Worm (Caenorhabditis elegans): ENCODE measurements around the gene F28H7.7.
A peak's percentile ranks its signal among the peaks of the same experiment; 100 is the strongest.

F28H7.7 gene

ce11 chrV:10712608-10712900 lies 41.4 kb downstream of the F28H7.7 start:
- TF ChIP-seq C04F5.9 (tag; optimal IDR thresholded peaks at IDR 0.05) (no peak), efl-1 (optimal IDR thresholded peaks at IDR 0.05) (no peak), efl-1 (GFP tag; optimal IDR thresholded peaks at IDR 0.05 in 1 of 2) (peak in 1 of 2 experiments; percentile 84), blmp-1 (tag; optimal IDR thresholded peaks at IDR 0.05) (no peak), mdl-1 (tag; optimal IDR thresholded peaks at IDR 0.05) (no peak), rnt-1 (tag; optimal IDR thresholded peaks at IDR 0.05) (no peak), lin-39 (tag; optimal IDR thresholded peaks at IDR 0.05) (no peak)

DNA sequence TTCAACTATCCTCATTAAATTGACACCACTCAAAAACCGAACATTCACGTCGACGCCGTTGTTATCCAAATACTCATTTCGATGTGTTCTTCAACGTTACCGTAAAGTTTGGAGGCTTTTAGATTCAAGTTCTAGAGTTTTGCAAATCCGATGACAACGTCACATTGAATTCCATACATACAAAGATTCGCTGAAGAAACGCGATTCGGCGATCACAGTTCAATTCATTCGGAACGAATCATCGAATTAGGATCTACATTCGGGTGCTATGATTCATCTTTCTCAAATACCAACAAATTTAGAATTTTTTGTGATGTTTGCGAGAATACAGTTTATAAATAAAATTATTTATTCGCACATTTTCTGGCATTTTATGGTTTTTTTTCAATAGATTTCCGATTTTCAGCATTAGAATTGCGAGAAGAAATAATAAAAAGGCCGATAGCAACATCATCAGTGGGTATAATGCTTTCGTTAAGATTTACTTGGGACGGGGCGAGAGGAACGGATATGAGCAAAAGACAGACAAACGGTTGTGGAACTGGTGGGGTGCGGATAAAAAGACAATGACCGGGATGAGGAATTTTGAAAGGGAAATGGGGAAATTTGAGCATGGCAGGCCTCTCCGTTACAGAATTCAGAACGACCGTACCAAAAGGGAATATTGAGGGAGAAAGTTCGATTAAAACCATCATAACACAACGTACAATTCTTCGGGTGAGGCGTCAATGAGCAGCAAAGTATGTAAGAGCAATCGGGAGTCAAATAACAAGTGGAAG lies 41.9 kb downstream of the F28H7.7 start:
- peak; percentile 5 for TF ChIP-seq snu-23 (GFP tag; optimal IDR thresholded peaks at IDR 0.05)
- TF ChIP-seq zag-1 (tag; optimal IDR thresholded peaks at IDR 0.05): no peak
- peak; percentile 3 to 6 for TF ChIP-seq efl-1 (optimal IDR thresholded peaks at IDR 0.05)
- peak in 1 of 2 experiments; percentile 73 for TF ChIP-seq efl-1 (GFP tag; optimal IDR thresholded peaks at IDR 0.05 in 1 of 2)
- TF ChIP-seq sox-4 (tag; optimal IDR thresholded peaks at IDR 0.05): peak; percentile 40
- peak; percentile 0 for TF ChIP-seq mep-1 (tag; optimal IDR thresholded peaks at IDR 0.05)
- TF ChIP-seq lir-3 (tag; optimal IDR thresholded peaks at IDR 0.05; ENCODE audit: poor library complexity): no peak
- peak; percentile 7 for TF ChIP-seq unc-130 (tag; optimal IDR thresholded peaks at IDR 0.05)
- no peak for TF ChIP-seq mab-9 (GFP tag; IDR thresholded peaks at IDR 0.05)
- TF ChIP-seq aly-2 (tag; optimal IDR thresholded peaks at IDR 0.05): peak; percentile 74
- TF ChIP-seq lin-35 (GFP tag; optimal IDR thresholded peaks at IDR 0.05): peak in 1 of 2 experiments; percentile 39
- peak in 1 of 6 experiments; percentile 10 for TF ChIP-seq elt-3 (tag; optimal IDR thresholded peaks at IDR 0.05)
- peak in 1 of 2 experiments; percentile 40 for TF ChIP-seq lsy-2 (tag; optimal IDR thresholded peaks at IDR 0.05)
- peak; percentile 64 for TF ChIP-seq nhr-85 (tag)
- TF ChIP-seq lin-39 (tag; optimal IDR thresholded peaks at IDR 0.05): no peak
- TF ChIP-seq blmp-1 (tag; optimal IDR thresholded peaks at IDR 0.05): peak; percentile 56
- peak; percentile 4 for TF ChIP-seq jun-1 (tag; optimal IDR thresholded peaks at IDR 0.05)
- no peak for TF ChIP-seq fkh-10 (GFP tag; optimal IDR thresholded peaks at IDR 0.05)
- TF ChIP-seq nhr-71 (tag; optimal IDR thresholded peaks at IDR 0.05): peak; percentile 4
- peak; percentile 39 for TF ChIP-seq lin-14 (GFP tag; optimal IDR thresholded peaks at IDR 0.05)
- TF ChIP-seq ama-1 (optimal IDR thresholded peaks at IDR 0.05): peak; percentile 52
- peak in 1 of 2 experiments; percentile 28 for TF ChIP-seq mdl-1 (tag; optimal IDR thresholded peaks at IDR 0.05)
- TF ChIP-seq tbx-2 (tag; optimal IDR thresholded peaks at IDR 0.05): peak; percentile 39
- TF ChIP-seq fkh-4 (tag; optimal IDR thresholded peaks at IDR 0.05; ENCODE audit: borderline replicate concordance): no peak

DNA sequence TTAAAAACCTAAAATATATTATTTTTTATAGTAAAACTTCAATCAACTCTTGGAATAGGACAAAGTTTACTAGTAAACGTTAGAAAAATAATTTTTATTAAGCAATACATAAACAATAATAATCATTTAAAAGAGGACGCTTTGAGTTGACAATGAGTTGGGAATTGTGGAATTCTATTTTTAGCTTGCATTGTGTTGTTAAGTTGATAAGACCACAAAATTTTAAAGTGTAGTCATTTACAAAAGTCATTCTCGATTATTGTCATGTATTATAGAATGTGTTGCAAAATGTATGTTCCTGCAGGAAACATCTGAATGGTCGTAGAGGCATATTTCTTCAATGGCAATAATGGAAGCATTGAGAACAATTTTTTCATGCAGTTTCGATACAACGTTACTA lies 42.9 kb downstream of the F28H7.7 start:
- TF ChIP-seq vab-15 (tag; optimal IDR thresholded peaks at IDR 0.05) (no peak), ceh-63 (GFP tag; optimal IDR thresholded peaks at IDR 0.05) (no peak), elt-2 (tag; optimal IDR thresholded peaks at IDR 0.05) (peak; percentile 16), ztf-4 (tag; optimal IDR thresholded peaks at IDR 0.05) (no peak), hlh-4 (tag; optimal IDR thresholded peaks at IDR 0.05) (no peak), zip-4 (GFP tag; optimal IDR thresholded peaks at IDR 0.05) (no peak), sox-4 (tag; optimal IDR thresholded peaks at IDR 0.05) (no peak), aly-2 (tag; optimal IDR thresholded peaks at IDR 0.05) (no peak), C16A3.4 (tag; optimal IDR thresholded peaks at IDR 0.05) (no peak), lir-3 (tag; optimal IDR thresholded peaks at IDR 0.05; ENCODE audit: poor library complexity) (no peak), snpc-4 (tag; optimal IDR thresholded peaks at IDR 0.05) (no peak), efl-1 (optimal IDR thresholded peaks at IDR 0.05) (no peak), efl-1 (GFP tag; optimal IDR thresholded peaks at IDR 0.05 in 1 of 2) (peak in 1 of 2 experiments; percentile 50), ceh-8 (GFP tag; optimal IDR thresholded peaks at IDR 0.05) (no peak), hpl-2 (GFP tag; optimal IDR thresholded peaks at IDR 0.05) (no peak), ztf-11 (tag; optimal IDR thresholded peaks at IDR 0.05) (no peak)

Data from whole organism, L1 larva.